Worm (Caenorhabditis elegans) whole organism, midembryonic: Measurements from ENCODE around the gene K10G4.5.

Experiments
- T22C8.4 ChIP-seq: fragments of 200-800 bp; sonication (Bioruptor generic); IDR thresholded peaks from 2 replicates; pipeline ENCODE4 v1.3.6; 2022; ENCODE audit warnings: missing genetic modification characterization, missing compliant biosample characterization
- cog-1 ChIP-seq: sonication (generic microtip); optimal IDR thresholded peaks from 2 replicates; lab custom pipeline; 2016; ENCODE audit warnings: missing genetic modification characterization, missing compliant biosample characterization
- flt-1 ChIP-seq: fragments of 200-800 bp; sonication (Bioruptor generic); IDR thresholded peaks from 2 replicates; pipeline ENCODE4 v1.3.6; 2022; ENCODE audit warnings: missing genetic modification characterization, missing compliant biosample characterization
- klf-2 ChIP-seq: fragments of 200-800 bp; sonication (Bioruptor generic); conservative IDR thresholded peaks from 2 replicates; pipeline ENCODE4 v1.3.6; 2022; ENCODE audit warnings: missing genetic modification reagents, missing genetic modification characterization, missing compliant biosample characterization
- med-1 ChIP-seq: sonication (generic microtip); optimal IDR thresholded peaks from 2 replicates; lab custom pipeline; 2017; ENCODE audit warnings: missing genetic modification characterization, mild to moderate bottlenecking, missing compliant biosample characterization, antibody characterized with exemption, missing genetic modification reagents; ENCODE audit not compliant: insufficient read depth
- ref-1 ChIP-seq: fragments of 200-800 bp; sonication (Bioruptor generic); conservative IDR thresholded peaks from 2 replicates; pipeline ENCODE4 v1.3.6; 2022; ENCODE audit warnings: missing genetic modification reagents, missing genetic modification characterization, missing compliant biosample characterization
- tab-1 ChIP-seq: fragments of 200-800 bp; sonication (Bioruptor generic); IDR thresholded peaks from 2 replicates; pipeline ENCODE4 v1.3.6; 2022; ENCODE audit warnings: missing genetic modification characterization, missing compliant biosample characterization
- ztf-23 ChIP-seq: fragments of 200-800 bp; sonication (Bioruptor generic); IDR thresholded peaks from 2 replicates; pipeline ENCODE4 v1.3.6; 2022; ENCODE audit warnings: missing genetic modification reagents, missing genetic modification characterization, missing compliant biosample characterization
- ztf-29 ChIP-seq: fragments of 200-800 bp; sonication (Bioruptor generic); IDR thresholded peaks from 2 replicates; pipeline ENCODE4 v1.3.6; 2022; ENCODE audit warnings: missing genetic modification reagents, missing genetic modification characterization, missing compliant biosample characterization

Gene K10G4.5

DNA sequence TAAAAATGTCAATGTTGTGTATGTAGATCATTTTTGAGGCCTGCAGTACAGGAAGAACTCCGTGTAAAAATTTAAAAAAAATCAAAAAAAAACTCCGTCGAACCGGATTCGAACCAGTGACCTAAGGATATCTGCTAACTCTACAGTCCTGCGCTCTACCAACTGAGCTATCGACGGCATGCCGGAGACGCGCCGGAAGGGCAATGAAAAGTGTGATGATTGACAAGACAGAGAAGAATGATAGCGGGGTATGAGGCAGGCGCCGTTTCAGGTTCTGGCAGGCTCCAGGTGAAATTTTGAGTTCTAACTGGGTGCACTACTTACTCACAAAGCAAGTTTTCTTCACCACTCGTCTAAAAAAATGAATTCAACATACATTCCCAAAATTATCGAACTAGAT, 16.5 kb upstream of the K10G4.5 start, which contains the start of gene srz-58:
TSS of gene srz-58 (plus strand) at position 362 of the 400 bp plus-strand sequence.
- no peak for TF ChIP-seq med-1 (GFP tag; lab: Kevin White, UChicago)
- TF ChIP-seq ztf-23: no peak
- TF ChIP-seq flt-1 (GFP tag; lab: Robert Waterston, UW): 0 out of 2 replicates have a peak, but pooled peaks have one; percentile 39
- TF ChIP-seq cog-1 (tag; lab: Kevin White, UChicago): no peak
- TF ChIP-seq tab-1 (GFP tag; lab: Robert Waterston, UW): 0 out of 2 replicates have a peak, but pooled peaks have one; percentile 9
- TF ChIP-seq T22C8.4 (GFP tag; lab: Robert Waterston, UW): no peak
- no peak for TF ChIP-seq ztf-29 (GFP tag; lab: Robert Waterston, UW)
- TF ChIP-seq ref-1 (GFP tag; lab: Robert Waterston, UW): no peak
- TF ChIP-seq klf-2 (GFP tag; lab: Robert Waterston, UW): 0 out of 2 replicates have a peak, but pooled peaks have one; percentile 15

DNA sequence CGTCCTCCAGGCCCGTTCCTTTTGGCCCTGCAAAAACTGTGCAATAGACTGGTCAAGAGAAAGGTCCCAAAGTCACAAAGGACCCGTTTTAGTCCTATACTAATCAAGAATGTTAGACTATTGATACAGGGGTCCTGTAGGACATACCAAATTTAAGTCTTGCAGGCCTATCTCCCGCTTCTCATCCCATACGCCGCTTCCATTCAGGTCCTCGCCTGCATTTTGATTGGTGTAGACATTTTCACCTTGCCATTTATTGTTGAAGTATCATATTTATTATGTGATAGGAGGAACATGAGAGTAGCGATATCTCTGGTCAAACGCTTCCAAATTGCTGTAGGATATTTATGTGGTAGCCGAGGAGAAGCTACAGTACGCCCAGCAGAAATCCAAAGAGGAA, 16.0 kb upstream of the K10G4.5 start:
- TF ChIP-seq med-1 (GFP tag; lab: Kevin White, UChicago): no peak

DNA sequence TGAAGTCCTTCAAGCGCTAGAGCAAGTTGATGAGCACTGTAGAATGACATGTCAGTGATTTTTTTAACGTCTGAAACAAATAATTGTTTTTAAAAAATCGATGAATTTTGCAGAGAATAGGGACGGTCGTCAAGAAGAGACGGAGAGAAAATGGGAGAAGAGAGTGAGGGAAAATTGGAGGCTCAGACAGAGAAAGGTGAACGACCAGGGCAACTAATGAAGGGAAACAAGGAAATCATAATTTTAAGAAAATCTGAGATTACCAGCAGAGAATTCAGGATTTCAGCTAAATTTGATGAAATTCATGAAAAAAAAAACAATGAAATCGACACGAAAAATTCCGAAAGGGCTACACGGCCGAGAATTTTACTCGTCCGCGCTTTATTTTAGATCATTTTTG, 13.8 kb upstream of the K10G4.5 start, which contains the start of gene F31E9.6:
TSS of gene F31E9.6 (minus strand) at position 91 of the 400 bp plus-strand sequence.
- TF ChIP-seq ztf-23 (no peak), med-1 (GFP tag; lab: Kevin White, UChicago) (no peak), cog-1 (tag; lab: Kevin White, UChicago) (no peak), T22C8.4 (GFP tag; lab: Robert Waterston, UW) (no peak), tab-1 (GFP tag; lab: Robert Waterston, UW) (no peak), flt-1 (GFP tag; lab: Robert Waterston, UW) (no peak), ref-1 (GFP tag; lab: Robert Waterston, UW) (no peak), ztf-29 (GFP tag; lab: Robert Waterston, UW) (no peak), klf-2 (GFP tag; lab: Robert Waterston, UW) (no peak)

DNA sequence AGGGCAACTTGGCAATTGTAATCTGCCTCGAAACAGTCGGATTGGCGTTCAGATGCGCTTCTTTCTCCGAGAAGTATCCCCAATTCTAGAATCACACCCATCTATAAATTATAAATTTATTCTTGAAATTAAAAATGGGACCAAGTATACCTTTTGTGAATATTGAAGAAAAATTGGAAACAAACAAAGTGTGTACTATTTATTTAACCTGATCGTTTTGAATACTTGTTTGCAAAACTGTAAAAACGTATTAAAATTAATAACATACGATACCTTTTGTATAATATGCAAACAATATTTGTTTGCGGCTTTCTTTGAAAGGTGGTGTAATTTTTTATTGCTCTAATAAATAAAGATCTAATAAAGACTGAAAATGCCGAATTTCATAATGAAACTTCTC, 11.1 kb upstream of the K10G4.5 start, which contains the start of gene Y61B8B.3:
TSS of gene Y61B8B.3 (minus strand) at position 101 of the 400 bp plus-strand sequence.
- TF ChIP-seq ref-1 (GFP tag; lab: Robert Waterston, UW) (no peak), med-1 (GFP tag; lab: Kevin White, UChicago) (no peak), klf-2 (GFP tag; lab: Robert Waterston, UW) (no peak), T22C8.4 (GFP tag; lab: Robert Waterston, UW) (no peak), ztf-29 (GFP tag; lab: Robert Waterston, UW) (no peak), ztf-23 (no peak), flt-1 (GFP tag; lab: Robert Waterston, UW) (no peak), tab-1 (GFP tag; lab: Robert Waterston, UW) (no peak), cog-1 (tag; lab: Kevin White, UChicago) (no peak)

DNA sequence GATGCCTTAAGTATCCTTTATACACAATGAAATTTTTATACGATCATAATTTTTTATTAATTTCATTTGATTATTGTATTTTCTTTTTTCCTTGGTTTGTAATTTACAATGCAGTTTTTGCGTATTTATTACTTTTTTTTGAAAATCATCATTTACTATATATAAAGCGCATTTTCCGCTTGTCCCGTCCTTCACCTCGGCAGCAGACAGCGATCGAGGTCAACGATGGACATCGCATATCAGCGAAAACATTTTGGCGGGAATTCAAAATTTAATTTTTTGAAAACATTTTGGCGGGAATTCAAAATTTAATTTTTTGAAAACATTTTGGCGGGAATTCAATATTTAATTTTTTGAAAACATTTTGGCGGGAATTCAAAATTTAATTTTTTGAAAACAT, 6.7 kb upstream of the K10G4.5 start:
- TF ChIP-seq tab-1 (GFP tag; lab: Robert Waterston, UW): no peak
- TF ChIP-seq T22C8.4 (GFP tag; lab: Robert Waterston, UW): no peak
- TF ChIP-seq med-1 (GFP tag; lab: Kevin White, UChicago): no peak
- no peak for TF ChIP-seq klf-2 (GFP tag; lab: Robert Waterston, UW)
- TF ChIP-seq flt-1 (GFP tag; lab: Robert Waterston, UW): no peak
- TF ChIP-seq ref-1 (GFP tag; lab: Robert Waterston, UW): no peak
- TF ChIP-seq ztf-29 (GFP tag; lab: Robert Waterston, UW): no peak
- no peak for TF ChIP-seq cog-1 (tag; lab: Kevin White, UChicago)
- TF ChIP-seq ztf-23: no peak

DNA sequence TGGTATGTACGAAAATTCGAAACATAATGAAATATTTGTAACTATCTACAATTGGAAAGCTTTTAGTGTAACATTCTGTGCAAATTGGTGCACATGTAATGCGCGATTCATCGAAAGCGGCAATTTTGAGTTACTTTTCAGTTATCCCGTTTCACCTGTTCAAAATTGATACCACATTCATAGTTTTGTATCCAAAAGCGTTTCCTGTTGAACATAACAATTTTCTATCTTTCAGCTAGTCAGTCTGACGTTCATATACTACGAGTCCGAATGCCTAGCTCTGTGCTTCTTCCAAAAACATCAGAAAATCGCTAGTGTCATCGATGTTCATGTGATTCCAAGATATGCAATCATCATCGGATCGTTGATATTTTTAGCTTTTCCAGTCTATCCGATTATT, 2.1 kb upstream of the K10G4.5 start:
- no peak for TF ChIP-seq ztf-23
- no peak for TF ChIP-seq cog-1 (tag; lab: Kevin White, UChicago)
- no peak for TF ChIP-seq tab-1 (GFP tag; lab: Robert Waterston, UW)
- no peak for TF ChIP-seq T22C8.4 (GFP tag; lab: Robert Waterston, UW)
- TF ChIP-seq med-1 (GFP tag; lab: Kevin White, UChicago): no peak
- no peak for TF ChIP-seq flt-1 (GFP tag; lab: Robert Waterston, UW)
- no peak for TF ChIP-seq ref-1 (GFP tag; lab: Robert Waterston, UW)
- TF ChIP-seq klf-2 (GFP tag; lab: Robert Waterston, UW): no peak
- no peak for TF ChIP-seq ztf-29 (GFP tag; lab: Robert Waterston, UW)

DNA sequence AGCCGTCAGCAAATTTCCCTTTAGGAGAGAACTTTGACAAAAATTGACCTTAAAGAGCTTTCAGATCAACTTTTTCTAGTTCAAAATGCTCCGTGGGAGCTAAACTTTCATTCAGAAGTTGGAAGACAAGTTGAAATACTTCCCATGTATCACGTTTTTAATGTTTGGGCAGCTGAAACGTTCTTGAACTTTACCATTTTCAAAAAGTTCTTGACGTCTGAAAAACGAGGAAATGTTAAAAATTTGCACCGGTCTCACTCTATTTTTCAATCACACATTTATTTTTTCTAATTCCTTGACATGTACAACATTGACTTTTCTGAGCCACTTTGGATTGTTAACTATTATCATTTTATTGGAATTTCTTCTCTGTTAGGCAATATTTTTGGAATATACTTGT, 1.5 kb upstream of the K10G4.5 start, which contains the start of gene sri-70:
TSS of gene sri-70 (plus strand) at position 301 of the 400 bp plus-strand sequence.
- TF ChIP-seq ztf-23 (no peak), ztf-29 (GFP tag; lab: Robert Waterston, UW) (no peak), ref-1 (GFP tag; lab: Robert Waterston, UW) (no peak), tab-1 (GFP tag; lab: Robert Waterston, UW) (no peak), T22C8.4 (GFP tag; lab: Robert Waterston, UW) (no peak), med-1 (GFP tag; lab: Kevin White, UChicago) (no peak), klf-2 (GFP tag; lab: Robert Waterston, UW) (no peak), flt-1 (GFP tag; lab: Robert Waterston, UW) (no peak), cog-1 (tag; lab: Kevin White, UChicago) (no peak)

DNA sequence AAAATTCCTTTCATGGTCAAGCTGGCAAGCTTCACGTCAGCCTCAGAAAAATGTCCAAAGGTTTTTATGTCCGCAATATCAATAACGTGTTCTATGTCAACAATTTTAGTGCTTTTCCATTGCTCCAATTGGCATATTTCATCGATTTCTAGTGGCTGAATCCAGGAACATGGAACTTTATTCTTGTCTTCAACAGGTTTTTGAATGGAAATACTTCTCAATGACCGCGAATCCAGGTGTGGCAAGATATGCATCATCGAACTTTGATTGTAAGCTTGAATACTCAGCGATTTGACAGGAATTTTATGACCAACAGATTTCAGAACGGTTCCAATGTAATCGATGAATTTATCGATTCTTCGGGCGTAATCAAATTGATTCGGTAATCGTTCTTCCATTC, 2.6 kb downstream of the K10G4.5 start:
- TF ChIP-seq flt-1 (GFP tag; lab: Robert Waterston, UW) (no peak), T22C8.4 (GFP tag; lab: Robert Waterston, UW) (no peak), klf-2 (GFP tag; lab: Robert Waterston, UW) (no peak), ztf-23 (no peak), tab-1 (GFP tag; lab: Robert Waterston, UW) (no peak)

DNA sequence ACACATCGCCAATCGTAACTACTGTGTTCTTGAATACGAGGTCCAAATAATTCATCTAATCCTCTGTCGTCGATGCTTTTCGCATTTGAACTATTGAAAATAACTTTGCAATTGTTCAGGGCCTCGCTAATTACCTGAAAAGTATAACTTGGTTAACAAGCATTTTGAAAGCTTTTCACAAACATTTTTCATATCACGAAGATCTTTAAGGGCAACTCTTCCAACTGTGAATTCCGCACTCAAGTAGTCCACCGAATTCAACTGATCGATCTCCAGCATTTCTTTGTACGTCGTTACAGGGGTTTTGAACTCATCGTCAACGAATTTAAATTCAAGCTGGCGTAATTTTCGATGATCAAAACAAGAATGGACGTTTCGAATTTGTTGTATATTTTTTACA, 4.8 kb downstream of the K10G4.5 start:
- TF ChIP-seq med-1 (GFP tag; lab: Kevin White, UChicago) (no peak), ztf-23 (no peak), ztf-29 (GFP tag; lab: Robert Waterston, UW) (no peak), tab-1 (GFP tag; lab: Robert Waterston, UW) (no peak), klf-2 (GFP tag; lab: Robert Waterston, UW) (no peak), flt-1 (GFP tag; lab: Robert Waterston, UW) (no peak), ref-1 (GFP tag; lab: Robert Waterston, UW) (no peak), cog-1 (tag; lab: Kevin White, UChicago) (no peak), T22C8.4 (GFP tag; lab: Robert Waterston, UW) (no peak)
